Fruit fly (Drosophila melanogaster): ENCODE results near the gene CG10514.

Gene CG10514

dm6 chr3R:25285173-25285572, 5.5 kb upstream of the CG10514 start, which contains the start of gene CG31104:
CG31104 (plus strand) TSS chr3R:25285473.
- TF ChIP-seq insv (optimal IDR thresholded peaks at IDR 0.05): no peak
- TF ChIP-seq ttk (optimal IDR thresholded peaks at IDR 0.05): no peak
- TF ChIP-seq psq (optimal IDR thresholded peaks at IDR 0.05): no peak
- no peak for TF ChIP-seq Sin3A (optimal IDR thresholded peaks at IDR 0.05)
- TF ChIP-seq Myc (optimal IDR thresholded peaks at IDR 0.05): no peak
- no peak for TF ChIP-seq h (optimal IDR thresholded peaks at IDR 0.05)

dm6 chr3R:25283209-25283670, 3.6 kb upstream of the CG10514 start, which contains the start of gene CG31300:
CG31300 (plus strand) TSS chr3R:25283620.
- TF ChIP-seq insv (optimal IDR thresholded peaks at IDR 0.05) (no peak), Sin3A (optimal IDR thresholded peaks at IDR 0.05) (no peak), h (optimal IDR thresholded peaks at IDR 0.05) (no peak), psq (optimal IDR thresholded peaks at IDR 0.05) (no peak), ttk (optimal IDR thresholded peaks at IDR 0.05) (no peak), Myc (optimal IDR thresholded peaks at IDR 0.05) (no peak)

dm6 chr3R:25281165-25281564, 1.5 kb upstream of the CG10514 start, which contains the start of gene CG11892:
CG11892 (plus strand) TSS chr3R:25281548.
- TF ChIP-seq ttk (optimal IDR thresholded peaks at IDR 0.05) (no peak), Myc (optimal IDR thresholded peaks at IDR 0.05) (no peak), h (optimal IDR thresholded peaks at IDR 0.05) (no peak), psq (optimal IDR thresholded peaks at IDR 0.05) (no peak), Sin3A (optimal IDR thresholded peaks at IDR 0.05) (no peak), insv (optimal IDR thresholded peaks at IDR 0.05) (no peak)

dm6 chr3R:25277112-25277511, 2.5 kb downstream of the CG10514 start, which contains the start of gene CG10513:
CG10513 (minus strand) TSS chr3R:25277212.
- TF ChIP-seq insv (optimal IDR thresholded peaks at IDR 0.05) (no peak), Myc (optimal IDR thresholded peaks at IDR 0.05) (no peak), Sin3A (optimal IDR thresholded peaks at IDR 0.05) (no peak), h (optimal IDR thresholded peaks at IDR 0.05) (no peak), ttk (optimal IDR thresholded peaks at IDR 0.05) (no peak), psq (optimal IDR thresholded peaks at IDR 0.05) (no peak)

dm6 chr3R:25275276-25275675, 4.4 kb downstream of the CG10514 start:
- no peak for TF ChIP-seq ttk (optimal IDR thresholded peaks at IDR 0.05)
- TF ChIP-seq h (optimal IDR thresholded peaks at IDR 0.05): no peak
- no peak for TF ChIP-seq insv (optimal IDR thresholded peaks at IDR 0.05)
- TF ChIP-seq Sin3A (optimal IDR thresholded peaks at IDR 0.05): no peak
- no peak for TF ChIP-seq psq (optimal IDR thresholded peaks at IDR 0.05)
- no peak for TF ChIP-seq Myc (optimal IDR thresholded peaks at IDR 0.05)

- TF ChIP-seq ttk (optimal IDR thresholded peaks at IDR 0.05): no peak
- no peak for TF ChIP-seq Sin3A (optimal IDR thresholded peaks at IDR 0.05)
- no peak for TF ChIP-seq insv (optimal IDR thresholded peaks at IDR 0.05)
- TF ChIP-seq psq (optimal IDR thresholded peaks at IDR 0.05): no peak
Observed at dm6 chr3R:25273537-25273936, 6.1 kb downstream of the CG10514 start, which contains the start of gene CG11878. CG11878 (plus strand) TSS chr3R:25273837.

- TF ChIP-seq insv (optimal IDR thresholded peaks at IDR 0.05): no peak
- no peak for TF ChIP-seq psq (optimal IDR thresholded peaks at IDR 0.05)
Observed at dm6 chr3R:25269909-25270308, 9.7 kb downstream of the CG10514 start, which contains the start of the genes CG11889 and CG11891. CG11889 (plus strand) TSS chr3R:25270209. CG11891 (plus strand) TSS chr3R:25270209.

- no peak for TF ChIP-seq Sin3A (optimal IDR thresholded peaks at IDR 0.05)
- TF ChIP-seq ttk (optimal IDR thresholded peaks at IDR 0.05): no peak
- TF ChIP-seq h (optimal IDR thresholded peaks at IDR 0.05): no peak
- TF ChIP-seq psq (optimal IDR thresholded peaks at IDR 0.05): no peak
- TF ChIP-seq insv (optimal IDR thresholded peaks at IDR 0.05): no peak
- TF ChIP-seq Myc (optimal IDR thresholded peaks at IDR 0.05): no peak
Observed at dm6 chr3R:25266751-25267150, 12.9 kb downstream of the CG10514 start.

- TF ChIP-seq ttk (optimal IDR thresholded peaks at IDR 0.05): no peak
- TF ChIP-seq insv (optimal IDR thresholded peaks at IDR 0.05): no peak
- no peak for TF ChIP-seq Myc (optimal IDR thresholded peaks at IDR 0.05)
- no peak for TF ChIP-seq h (optimal IDR thresholded peaks at IDR 0.05)
- TF ChIP-seq psq (optimal IDR thresholded peaks at IDR 0.05): no peak
- no peak for TF ChIP-seq Sin3A (optimal IDR thresholded peaks at IDR 0.05)
Observed at dm6 chr3R:25265589-25266201, 14.0 kb downstream of the CG10514 start, which contains the start of the genes GlnRS and RIOK2. GlnRS (minus strand) TSS chr3R:25265721. RIOK2 (plus strand) TSS chr3R:25265844.

dm6 chr3R:25262322-25262761, 17.3 kb downstream of the CG10514 start, which contains the start of the genes Kdsr and CG11858:
Kdsr (minus strand) TSS chr3R:25262498.
CG11858 (plus strand) TSS chr3R:25262741.
- TF ChIP-seq insv (optimal IDR thresholded peaks at IDR 0.05): no peak
- TF ChIP-seq h (optimal IDR thresholded peaks at IDR 0.05): no peak
- no peak for TF ChIP-seq Sin3A (optimal IDR thresholded peaks at IDR 0.05)

dm6 chr3R:25260670-25261069, 19.0 kb downstream of the CG10514 start:
- no peak for TF ChIP-seq Sin3A (optimal IDR thresholded peaks at IDR 0.05)
- no peak for TF ChIP-seq psq (optimal IDR thresholded peaks at IDR 0.05)
- no peak for TF ChIP-seq insv (optimal IDR thresholded peaks at IDR 0.05)
- TF ChIP-seq Myc (optimal IDR thresholded peaks at IDR 0.05): no peak
- no peak for TF ChIP-seq h (optimal IDR thresholded peaks at IDR 0.05)
- TF ChIP-seq ttk (optimal IDR thresholded peaks at IDR 0.05): no peak

- TF ChIP-seq ttk (optimal IDR thresholded peaks at IDR 0.05) (no peak), psq (optimal IDR thresholded peaks at IDR 0.05) (no peak), Sin3A (optimal IDR thresholded peaks at IDR 0.05) (no peak), h (optimal IDR thresholded peaks at IDR 0.05) (no peak), Myc (optimal IDR thresholded peaks at IDR 0.05) (no peak), insv (optimal IDR thresholded peaks at IDR 0.05) (no peak)
Observed at dm6 chr3R:25258628-25259240, 20.9 kb downstream of the CG10514 start, which contains the start of gene CG11857. CG11857 (plus strand) TSS chr3R:25258898.
